Fruit fly (Drosophila melanogaster): ENCODE measurements around the gene kay.

DNA sequence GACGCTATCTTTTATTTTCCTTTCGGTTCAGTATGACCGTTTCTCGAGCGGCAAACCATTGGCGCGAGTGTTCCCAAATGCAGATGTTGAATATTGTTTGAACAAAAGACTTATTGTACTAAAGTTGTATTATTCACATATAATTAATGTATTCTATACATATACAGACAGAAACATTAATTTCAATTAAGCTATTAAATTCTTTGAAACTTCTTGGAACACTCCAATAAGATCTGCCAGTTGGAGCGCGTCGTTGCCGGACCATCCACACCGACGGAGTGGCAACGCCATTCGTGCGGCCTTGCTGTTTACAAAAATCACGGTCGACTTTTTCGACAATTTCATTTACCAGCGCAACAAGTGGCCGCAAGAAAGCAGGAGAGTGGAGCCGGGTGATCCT is 20.7 kb upstream of the kay start, which contains the start of the genes Wdr24 and IntS11:
- TF ChIP-seq Sox102F (GFP tag; optimal IDR thresholded peaks at IDR 0.05) (no peak), Ets21C (GFP tag; optimal IDR thresholded peaks at IDR 0.05) (peak; percentile 95), Blimp-1 (GFP tag; optimal IDR thresholded peaks at IDR 0.05) (peak; percentile 88), CG3919 (GFP tag; optimal IDR thresholded peaks at IDR 0.05) (peak; percentile 95), Lpt (GFP tag; optimal IDR thresholded peaks at IDR 0.05) (peak; percentile 90), lz (GFP tag; optimal IDR thresholded peaks at IDR 0.05) (peak; percentile 98), CG6792 (GFP tag; optimal IDR thresholded peaks at IDR 0.05) (peak; percentile 93)

Measured in whole organism, prepupa.